Fruit fly (Drosophila melanogaster): ENCODE measurements around the gene Spt6.

Spt6 gene

dm6 chrX:6255414-6255915 is 12.1 kb upstream of the Spt6 start, which contains the start of the genes Rbcn-3A and Spx:
TSS of gene Rbcn-3A (minus strand) at chrX:6255487.
TSS of gene Spx (plus strand) at chrX:6255822.
- TF ChIP-seq pan (optimal IDR thresholded peaks at IDR 0.05) (no peak), CG8478 (optimal IDR thresholded peaks at IDR 0.05) (no peak), usp (GFP tag; optimal IDR thresholded peaks at IDR 0.05) (no peak), psq (optimal IDR thresholded peaks at IDR 0.05) (no peak), EcR (GFP tag; optimal IDR thresholded peaks at IDR 0.05) (no peak), Dll (optimal IDR thresholded peaks at IDR 0.05) (no peak)

- TF ChIP-seq pan (optimal IDR thresholded peaks at IDR 0.05) (no peak), Dll (optimal IDR thresholded peaks at IDR 0.05) (no peak), EcR (GFP tag; optimal IDR thresholded peaks at IDR 0.05) (no peak), psq (optimal IDR thresholded peaks at IDR 0.05) (no peak), usp (GFP tag; optimal IDR thresholded peaks at IDR 0.05) (no peak)
Observed at dm6 chrX:6259696-6260095, 7.9 kb upstream of the Spt6 start.

- TF ChIP-seq pan (optimal IDR thresholded peaks at IDR 0.05) (no peak), psq (optimal IDR thresholded peaks at IDR 0.05) (no peak), EcR (GFP tag; optimal IDR thresholded peaks at IDR 0.05) (no peak), usp (GFP tag; optimal IDR thresholded peaks at IDR 0.05) (no peak), CG8478 (optimal IDR thresholded peaks at IDR 0.05) (no peak), Dll (optimal IDR thresholded peaks at IDR 0.05) (no peak)
Observed at dm6 chrX:6260900-6261299, 6.7 kb upstream of the Spt6 start, which contains the start of gene Josd. TSS of gene Josd (plus strand) at chrX:6261169.

dm6 chrX:6263614-6264130 is 3.9 kb upstream of the Spt6 start:
- TF ChIP-seq CG8478 (optimal IDR thresholded peaks at IDR 0.05) = no peak
- no peak for TF ChIP-seq usp (GFP tag; optimal IDR thresholded peaks at IDR 0.05)
- no peak for TF ChIP-seq pan (optimal IDR thresholded peaks at IDR 0.05)
- TF ChIP-seq psq (optimal IDR thresholded peaks at IDR 0.05) = no peak
- no peak for TF ChIP-seq Dll (optimal IDR thresholded peaks at IDR 0.05)
- TF ChIP-seq EcR (GFP tag; optimal IDR thresholded peaks at IDR 0.05) = no peak

- TF ChIP-seq psq (optimal IDR thresholded peaks at IDR 0.05) = no peak
- TF ChIP-seq EcR (GFP tag; optimal IDR thresholded peaks at IDR 0.05) = no peak
- no peak for TF ChIP-seq Dll (optimal IDR thresholded peaks at IDR 0.05)
- TF ChIP-seq CG8478 (optimal IDR thresholded peaks at IDR 0.05) = no peak
- TF ChIP-seq usp (GFP tag; optimal IDR thresholded peaks at IDR 0.05) = no peak
- no peak for TF ChIP-seq pan (optimal IDR thresholded peaks at IDR 0.05)
Observed at dm6 chrX:6264456-6264855, 3.1 kb upstream of the Spt6 start.

- TF ChIP-seq pan (optimal IDR thresholded peaks at IDR 0.05) (no peak), EcR (GFP tag; optimal IDR thresholded peaks at IDR 0.05) (no peak), usp (GFP tag; optimal IDR thresholded peaks at IDR 0.05) (no peak), Dll (optimal IDR thresholded peaks at IDR 0.05) (no peak), CG8478 (optimal IDR thresholded peaks at IDR 0.05) (no peak), psq (optimal IDR thresholded peaks at IDR 0.05) (no peak)
Observed at dm6 chrX:6265456-6265877, 2.1 kb upstream of the Spt6 start.

dm6 chrX:6266092-6266491 is 1.5 kb upstream of the Spt6 start:
- no peak for TF ChIP-seq EcR (GFP tag; optimal IDR thresholded peaks at IDR 0.05)
- TF ChIP-seq CG8478 (optimal IDR thresholded peaks at IDR 0.05) = no peak
- no peak for TF ChIP-seq pan (optimal IDR thresholded peaks at IDR 0.05)
- TF ChIP-seq Dll (optimal IDR thresholded peaks at IDR 0.05) = no peak

- no peak for TF ChIP-seq EcR (GFP tag; optimal IDR thresholded peaks at IDR 0.05)
- TF ChIP-seq Dll (optimal IDR thresholded peaks at IDR 0.05) = no peak
Observed at dm6 chrX:6267187-6267711, 348 bp upstream of the Spt6 start, which contains the start of gene schlank. TSS of gene schlank (minus strand) at chrX:6267228.

dm6 chrX:6276590-6276989 is 9.0 kb downstream of the Spt6 start, which contains the start of gene CG3566:
TSS of gene CG3566 (minus strand) at chrX:6276724.
- TF ChIP-seq usp (GFP tag; optimal IDR thresholded peaks at IDR 0.05) (no peak), CG8478 (optimal IDR thresholded peaks at IDR 0.05) (no peak), Dll (optimal IDR thresholded peaks at IDR 0.05) (no peak), psq (optimal IDR thresholded peaks at IDR 0.05) (no peak), pan (optimal IDR thresholded peaks at IDR 0.05) (no peak), EcR (GFP tag; optimal IDR thresholded peaks at IDR 0.05) (no peak)

dm6 chrX:6278879-6279628 is 11.5 kb downstream of the Spt6 start:
- TF ChIP-seq CG8478 (optimal IDR thresholded peaks at IDR 0.05) (peak; percentile 69), pan (optimal IDR thresholded peaks at IDR 0.05) (no peak), psq (optimal IDR thresholded peaks at IDR 0.05) (no peak)

- no peak for TF ChIP-seq pan (optimal IDR thresholded peaks at IDR 0.05)
- TF ChIP-seq psq (optimal IDR thresholded peaks at IDR 0.05) = no peak
- TF ChIP-seq EcR (GFP tag; optimal IDR thresholded peaks at IDR 0.05) = no peak
- TF ChIP-seq CG8478 (optimal IDR thresholded peaks at IDR 0.05) = no peak
- TF ChIP-seq Dll (optimal IDR thresholded peaks at IDR 0.05) = no peak
- no peak for TF ChIP-seq usp (GFP tag; optimal IDR thresholded peaks at IDR 0.05)
Observed at dm6 chrX:6279629-6280073, 12.1 kb downstream of the Spt6 start, which contains the start of gene Ubi-p5E. TSS of gene Ubi-p5E (minus strand) at chrX:6279647.

- TF ChIP-seq pan (optimal IDR thresholded peaks at IDR 0.05) (no peak), Dll (optimal IDR thresholded peaks at IDR 0.05) (no peak), EcR (GFP tag; optimal IDR thresholded peaks at IDR 0.05) (no peak), psq (optimal IDR thresholded peaks at IDR 0.05) (no peak), usp (GFP tag; optimal IDR thresholded peaks at IDR 0.05) (no peak), CG8478 (optimal IDR thresholded peaks at IDR 0.05) (no peak)
Observed at dm6 chrX:6283470-6283869, 15.9 kb downstream of the Spt6 start, which contains the start of gene CG11700. TSS of gene CG11700 (minus strand) at chrX:6283575.
